Worm (Caenorhabditis elegans): ENCODE results near the gene R11G1.1.
A peak's percentile ranks its signal among the peaks of the same experiment; 100 is the strongest.

Gene R11G1.1

ce11 chrX:3697623-3698022, 38.3 kb downstream of the R11G1.1 start (continued):
- peak; percentile 79 for TF ChIP-seq ref-2 (tag; optimal IDR thresholded peaks at IDR 0.05)
- TF ChIP-seq ttx-3 (tag; optimal IDR thresholded peaks at IDR 0.05), result peak; percentile 82
- no peak for TF ChIP-seq nhr-11 (tag; optimal IDR thresholded peaks at IDR 0.05)
- peak; percentile 69 for TF ChIP-seq pqm-1 (tag; optimal IDR thresholded peaks at IDR 0.05)
- TF ChIP-seq elt-2 (tag; optimal IDR thresholded peaks at IDR 0.05), result peak; percentile 89
- TF ChIP-seq ama-1 (optimal IDR thresholded peaks at IDR 0.05), result no peak
- peak; percentile 24 for TF ChIP-seq fkh-10 (GFP tag; optimal IDR thresholded peaks at IDR 0.05)
- peak; percentile 82 for TF ChIP-seq syd-9 (tag; optimal IDR thresholded peaks at IDR 0.05)
- peak; percentile 70 for TF ChIP-seq ahr-1 (tag; optimal IDR thresholded peaks at IDR 0.05)
- peak; percentile 74 for TF ChIP-seq hlh-8 (tag; optimal IDR thresholded peaks at IDR 0.05)
- TF ChIP-seq hlh-30 (tag; optimal IDR thresholded peaks at IDR 0.05; ENCODE audit: insufficient read depth), result no peak
- peak; percentile 83 for TF ChIP-seq lin-11 (tag; optimal IDR thresholded peaks at IDR 0.05)
- TF ChIP-seq ceh-34 (tag; optimal IDR thresholded peaks at IDR 0.05), result peak; percentile 81
- peak; percentile 80 for TF ChIP-seq K02D7.2 (tag; optimal IDR thresholded peaks at IDR 0.05)
- no peak for TF ChIP-seq pros-1 (tag; optimal IDR thresholded peaks at IDR 0.05)
- peak; percentile 84 for TF ChIP-seq C38D4.7 (GFP tag; optimal IDR thresholded peaks at IDR 0.05)
- no peak for TF ChIP-seq lim-6 (tag; optimal IDR thresholded peaks at IDR 0.05)

ce11 chrX:3701861-3702260, 42.6 kb downstream of the R11G1.1 start:
- TF ChIP-seq ceh-19 (GFP tag; optimal IDR thresholded peaks at IDR 0.05) (no peak), che-1 (tag; optimal IDR thresholded peaks at IDR 0.05) (no peak), unc-55 (GFP tag; optimal IDR thresholded peaks at IDR 0.05) (no peak), tbx-7 (tag; optimal IDR thresholded peaks at IDR 0.05) (no peak), ceh-31 (tag; optimal IDR thresholded peaks at IDR 0.05) (no peak), ref-2 (tag; optimal IDR thresholded peaks at IDR 0.05) (no peak), C38D4.7 (GFP tag; optimal IDR thresholded peaks at IDR 0.05) (no peak), ceh-48 (tag; optimal IDR thresholded peaks at IDR 0.05) (no peak), elt-2 (tag; optimal IDR thresholded peaks at IDR 0.05) (no peak), ceh-18 (tag; optimal IDR thresholded peaks at IDR 0.05) (no peak), pha-2 (tag; optimal IDR thresholded peaks at IDR 0.05) (no peak), lin-11 (tag; optimal IDR thresholded peaks at IDR 0.05) (no peak), hlh-8 (tag; optimal IDR thresholded peaks at IDR 0.05) (no peak), hlh-13 (GFP tag; optimal IDR thresholded peaks at IDR 0.05) (no peak), ceh-14 (tag; optimal IDR thresholded peaks at IDR 0.05) (no peak)

- TF ChIP-seq syd-9 (tag; optimal IDR thresholded peaks at IDR 0.05), result no peak
- no peak for TF ChIP-seq F13H6.1 (tag; optimal IDR thresholded peaks at IDR 0.05)
- no peak for TF ChIP-seq K09A11.1 (tag; optimal IDR thresholded peaks at IDR 0.05; ENCODE audit: insufficient read depth)
- no peak for TF ChIP-seq ttx-3 (tag; optimal IDR thresholded peaks at IDR 0.05)
- no peak for TF ChIP-seq nhr-11 (tag; optimal IDR thresholded peaks at IDR 0.05)
- TF ChIP-seq Y22D7AL.16 (tag; optimal IDR thresholded peaks at IDR 0.05), result no peak
Measured at ce11 chrX:3705319-3705718, 46.0 kb downstream of the R11G1.1 start.

- peak; percentile 41 for TF ChIP-seq rnt-1 (tag; optimal IDR thresholded peaks at IDR 0.05)
- TF ChIP-seq K09A11.1 (tag; optimal IDR thresholded peaks at IDR 0.05; ENCODE audit: insufficient read depth), result no peak
- peak; percentile 14 for TF ChIP-seq hlh-6 (tag; optimal IDR thresholded peaks at IDR 0.05)
Measured at ce11 chrX:3706319-3706718, 47.0 kb downstream of the R11G1.1 start.

ce11 chrX:3709747-3710146, 50.5 kb downstream of the R11G1.1 start:
- TF ChIP-seq ceh-45 (GFP tag; IDR thresholded peaks at IDR 0.05) (no peak), ztf-16 (tag; optimal IDR thresholded peaks at IDR 0.05) (no peak), hlh-30 (tag; optimal IDR thresholded peaks at IDR 0.05; ENCODE audit: insufficient read depth) (no peak)
